Worm (Caenorhabditis elegans): ENCODE results near the gene nhr-140.

ce11 chrV:7027055-7027454, 37.6 kb upstream of the nhr-140 start, which contains the start of gene F20A1.6:
- TF ChIP-seq nhr-76 (tag; optimal IDR thresholded peaks at IDR 0.05) (no peak), hmg-11 (tag; optimal IDR thresholded peaks at IDR 0.05) (no peak), fkh-10 (GFP tag; optimal IDR thresholded peaks at IDR 0.05) (no peak), eor-1 (tag; optimal IDR thresholded peaks at IDR 0.05) (no peak), mdl-1 (tag; optimal IDR thresholded peaks at IDR 0.05) (no peak), zag-1 (tag; optimal IDR thresholded peaks at IDR 0.05) (no peak), snpc-4 (tag; optimal IDR thresholded peaks at IDR 0.05) (no peak), ZK546.5 (tag; optimal IDR thresholded peaks at IDR 0.05) (no peak), pha-4 (tag; optimal IDR thresholded peaks at IDR 0.05) (no peak), ceh-9 (tag; optimal IDR thresholded peaks at IDR 0.05) (no peak), aly-2 (tag; optimal IDR thresholded peaks at IDR 0.05) (no peak), nhr-11 (tag; optimal IDR thresholded peaks at IDR 0.05) (no peak), fos-1 (tag; optimal IDR thresholded peaks at IDR 0.05) (no peak)
